Worm (Caenorhabditis elegans) whole organism, midembryonic: ENCODE results near the gene sru-31.

Experiments used
- T22C8.4 ChIP-seq: fragments of 200-800 bp; sonication (Bioruptor generic); IDR thresholded peaks from 2 replicates; pipeline ENCODE4 v1.3.6; 2022; ENCODE audit warnings: missing genetic modification characterization, missing compliant biosample characterization
- cog-1 ChIP-seq: sonication (generic microtip); optimal IDR thresholded peaks from 2 replicates; lab custom pipeline; 2016; ENCODE audit warnings: missing genetic modification characterization, missing compliant biosample characterization
- flt-1 ChIP-seq: fragments of 200-800 bp; sonication (Bioruptor generic); IDR thresholded peaks from 2 replicates; pipeline ENCODE4 v1.3.6; 2022; ENCODE audit warnings: missing genetic modification characterization, missing compliant biosample characterization
- ref-1 ChIP-seq: fragments of 200-800 bp; sonication (Bioruptor generic); conservative IDR thresholded peaks from 2 replicates; pipeline ENCODE4 v1.3.6; 2022; ENCODE audit warnings: missing genetic modification reagents, missing genetic modification characterization, missing compliant biosample characterization
- ztf-29 ChIP-seq: fragments of 200-800 bp; sonication (Bioruptor generic); IDR thresholded peaks from 2 replicates; pipeline ENCODE4 v1.3.6; 2022; ENCODE audit warnings: missing genetic modification reagents, missing genetic modification characterization, missing compliant biosample characterization

ce11 chrV:9782969-9783368, 33.5 kb upstream of the sru-31 start, which contains the start of gene F46B6.5:
- TF ChIP-seq cog-1 = no peak
- TF ChIP-seq flt-1 (GFP tag; lab: Robert Waterston, UW) = no peak
- TF ChIP-seq T22C8.4 (GFP tag; lab: Robert Waterston, UW) = no peak
- TF ChIP-seq ztf-29 (GFP tag; lab: Robert Waterston, UW) = no peak
- TF ChIP-seq ref-1 = no peak
